Fruit fly (Drosophila melanogaster) whole organism, adult: ENCODE results near the gene Boh2.

Source experiments
- CG11617 ChIP-seq: fragments of 200-800 bp; sonication (Bioruptor generic); optimal IDR thresholded peaks from 2 replicates; lab custom pipeline; 2017; ENCODE audit warnings: mild to moderate bottlenecking, missing biosample characterization, missing genetic modification reagents, missing genetic modification characterization
- CG12768 ChIP-seq: fragments of 200-800 bp; sonication (Bioruptor generic); optimal IDR thresholded peaks from 2 replicates; lab custom pipeline; 2017; ENCODE audit warnings: missing biosample characterization, missing genetic modification characterization, mild to moderate bottlenecking, moderate library complexity, missing genetic modification reagents
- CG14711 ChIP-seq: fragments of 200-800 bp; sonication (Bioruptor generic); optimal IDR thresholded peaks from 2 replicates; lab custom pipeline; 2018; ENCODE audit warnings: missing biosample characterization, mild to moderate bottlenecking, missing genetic modification characterization, moderate library complexity
- CG1620 ChIP-seq: fragments of 200-800 bp; sonication (Bioruptor generic); optimal IDR thresholded peaks from 2 replicates; lab custom pipeline; 2016; ENCODE audit warnings: missing biosample characterization, missing genetic modification characterization
- CG33017 ChIP-seq: fragments of 200-800 bp; sonication (Bioruptor generic); optimal IDR thresholded peaks from 2 replicates; lab custom pipeline; 2018; ENCODE audit warnings: missing biosample characterization, mild to moderate bottlenecking, missing genetic modification characterization, moderate library complexity
- CG5204 ChIP-seq: fragments of 200-800 bp; sonication (Bioruptor generic); optimal IDR thresholded peaks from 2 replicates; lab custom pipeline; 2016; ENCODE audit warnings: missing biosample characterization, missing genetic modification characterization
- CG7045 ChIP-seq: fragments of 200-800 bp; sonication (Bioruptor generic); optimal IDR thresholded peaks from 2 replicates; lab custom pipeline; 2017; ENCODE audit warnings: missing biosample characterization, mild to moderate bottlenecking, missing genetic modification characterization
- CG7101 ChIP-seq: fragments of 200-800 bp; sonication (Bioruptor generic); optimal IDR thresholded peaks from 2 replicates; lab custom pipeline; 2018; ENCODE audit warnings: missing biosample characterization, mild to moderate bottlenecking, missing genetic modification characterization, moderate library complexity
- Clk ChIP-seq: fragments of 200-800 bp; sonication (Bioruptor generic); optimal IDR thresholded peaks from 2 replicates; lab custom pipeline; 2017; ENCODE audit warnings: missing biosample characterization, missing genetic modification characterization
- Crg-1 ChIP-seq: fragments of 200-800 bp; sonication (Bioruptor generic); optimal IDR thresholded peaks from 2 replicates; lab custom pipeline; 2016; ENCODE audit warnings: missing biosample characterization, missing genetic modification characterization
- Hr96 ChIP-seq: fragments of 200-800 bp; sonication (Bioruptor generic); optimal IDR thresholded peaks from 2 replicates; lab custom pipeline; 2016; ENCODE audit warnings: missing biosample characterization, missing genetic modification characterization
- Mnt ChIP-seq: fragments of 200-800 bp; sonication (Bioruptor generic); optimal IDR thresholded peaks from 2 replicates; lab custom pipeline; 2016; ENCODE audit warnings: missing biosample characterization, mild to moderate bottlenecking, missing genetic modification characterization
- bab1 ChIP-seq: fragments of 200-800 bp; sonication (Bioruptor generic); optimal IDR thresholded peaks from 3 replicates; lab custom pipeline; 2019; ENCODE audit warnings: missing biosample characterization, mild to moderate bottlenecking, missing genetic modification characterization, moderate library complexity
- cic ChIP-seq: fragments of 200-800 bp; sonication (Bioruptor generic); optimal IDR thresholded peaks from 2 replicates; lab custom pipeline; 2017; ENCODE audit warnings: missing biosample characterization, mild to moderate bottlenecking, missing genetic modification characterization, moderate library complexity
- cnc ChIP-seq, 2 experiments: fragments of >200 bp; optimal IDR thresholded peaks; 2 replicates each; lab custom pipeline; 2017
- kay ChIP-seq: fragments of 200-800 bp; sonication (Bioruptor generic); peaks from one replicate; lab custom pipeline; 2016; ENCODE audit warnings: missing biosample characterization, missing genetic modification characterization, borderline replicate concordance
- ovo ChIP-seq: fragments of 200-800 bp; sonication (Bioruptor generic); optimal IDR thresholded peaks from 2 replicates; lab custom pipeline; 2016; ENCODE audit warnings: missing biosample characterization, missing genetic modification characterization
- pad ChIP-seq: fragments of 200-800 bp; sonication (Bioruptor generic); optimal IDR thresholded peaks from 3 replicates; lab custom pipeline; 2017; ENCODE audit warnings: missing biosample characterization, missing genetic modification characterization, mild to moderate bottlenecking, moderate library complexity, missing genetic modification reagents
- tj ChIP-seq: fragments of 200-800 bp; sonication (Bioruptor generic); optimal IDR thresholded peaks from 3 replicates; lab custom pipeline; 2017; ENCODE audit warnings: missing biosample characterization, mild to moderate bottlenecking, missing genetic modification characterization, moderate library complexity
- toe ChIP-seq: fragments of 200-800 bp; sonication (Bioruptor generic); optimal IDR thresholded peaks from 2 replicates; lab custom pipeline; 2016; ENCODE audit warnings: missing biosample characterization, missing genetic modification characterization

Gene Boh2

dm6 chr2L:11178826-11179391, at the start of gene Boh2:
Gene Boh2 (plus strand): TSS chr2L:11179032.
- TF ChIP-seq CG33017 (tag; lab: Kevin White, UChicago) (no peak), CG5204 (no peak), CG1620 (GFP tag; lab: Kevin White, UChicago) (no peak), Mnt (no peak), kay (GFP tag; lab: Kevin White, UChicago) (no peak), tj (GFP tag; lab: Kevin White, UChicago) (no peak)

- TF ChIP-seq CG7101 (tag; lab: Kevin White, UChicago) (peak; percentile 19), CG11617 (peak; percentile 37), tj (GFP tag; lab: Kevin White, UChicago) (no peak), cic (GFP tag; lab: Kevin White, UChicago) (no peak), Mnt (no peak), kay (GFP tag; lab: Kevin White, UChicago) (peak; percentile 74), CG33017 (tag; lab: Kevin White, UChicago) (no peak), Crg-1 (no peak), CG7045 (GFP tag; lab: Kevin White, UChicago) (no peak), CG1620 (GFP tag; lab: Kevin White, UChicago) (no peak), bab1 (GFP tag; lab: Kevin White, UChicago) (peak; percentile 10), Hr96 (GFP tag; lab: Kevin White, UChicago) (no peak), CG14711 (tag; lab: Kevin White, UChicago) (no peak), toe (peak; percentile 15), CG12768 (GFP tag; lab: Kevin White, UChicago) (no peak), pad (GFP tag; lab: Kevin White, UChicago) (no peak), cnc (optimal IDR thresholded peaks at IDR 0.05; lab: Kevin White, UChicago) (no peak), ovo (GFP tag; lab: Kevin White, UChicago) (peak; percentile 46), Clk (no peak), CG5204 (no peak)
These were observed 48.5 kb upstream of the Boh2 start, which contains the start of the genes RfC38 and CG4751 for dm6 chr2L:11130151-11131008. Gene RfC38 (minus strand): TSS chr2L:11130645. Gene CG4751 (plus strand): TSS chr2L:11130737.

- TF ChIP-seq CG1620 (GFP tag; lab: Kevin White, UChicago) (no peak), cic (GFP tag; lab: Kevin White, UChicago) (no peak), CG33017 (tag; lab: Kevin White, UChicago) (no peak), toe (no peak), bab1 (GFP tag; lab: Kevin White, UChicago) (no peak), CG5204 (no peak), CG14711 (tag; lab: Kevin White, UChicago) (no peak), pad (GFP tag; lab: Kevin White, UChicago) (no peak), CG12768 (GFP tag; lab: Kevin White, UChicago) (no peak), tj (GFP tag; lab: Kevin White, UChicago) (no peak), kay (GFP tag; lab: Kevin White, UChicago) (no peak), ovo (GFP tag; lab: Kevin White, UChicago) (no peak), Crg-1 (no peak), CG11617 (no peak), Mnt (no peak), Hr96 (GFP tag; lab: Kevin White, UChicago) (no peak), Clk (no peak), CG7101 (tag; lab: Kevin White, UChicago) (no peak), cnc (optimal IDR thresholded peaks at IDR 0.05; lab: Kevin White, UChicago) (no peak)
These were observed 42.7 kb upstream of the Boh2 start, which contains the start of gene hgo for dm6 chr2L:11136093-11136492. Gene hgo (plus strand): TSS chr2L:11136393.

- no peak for TF ChIP-seq kay (GFP tag; lab: Kevin White, UChicago)
- TF ChIP-seq ovo (GFP tag; lab: Kevin White, UChicago): no peak
These were observed 33.5 kb upstream of the Boh2 start, which contains the start of gene CG31867 for dm6 chr2L:11145317-11145716. Gene CG31867 (minus strand): TSS chr2L:11145417.

- TF ChIP-seq Hr96 (GFP tag; lab: Kevin White, UChicago): no peak
- TF ChIP-seq CG33017 (tag; lab: Kevin White, UChicago): no peak
- no peak for TF ChIP-seq CG5204
- TF ChIP-seq CG11617: no peak
- TF ChIP-seq CG7045 (GFP tag; lab: Kevin White, UChicago): no peak
- TF ChIP-seq CG14711 (tag; lab: Kevin White, UChicago): no peak
- TF ChIP-seq CG1620 (GFP tag; lab: Kevin White, UChicago): no peak
- TF ChIP-seq ovo (GFP tag; lab: Kevin White, UChicago): no peak
- TF ChIP-seq cic (GFP tag; lab: Kevin White, UChicago): no peak
- no peak for TF ChIP-seq bab1 (GFP tag; lab: Kevin White, UChicago)
- no peak for TF ChIP-seq Clk
- no peak for TF ChIP-seq pad (GFP tag; lab: Kevin White, UChicago)
- no peak for TF ChIP-seq Crg-1
- no peak for TF ChIP-seq toe
- no peak for TF ChIP-seq CG7101 (tag; lab: Kevin White, UChicago)
- TF ChIP-seq cnc (optimal IDR thresholded peaks at IDR 0.05; lab: Kevin White, UChicago): no peak
- no peak for TF ChIP-seq tj (GFP tag; lab: Kevin White, UChicago)
- no peak for TF ChIP-seq CG12768 (GFP tag; lab: Kevin White, UChicago)
These were observed 29.9 kb upstream of the Boh2 start, which contains the start of gene Gyc32E for dm6 chr2L:11148969-11149368. Gene Gyc32E (minus strand): TSS chr2L:11149101.
